Fruit fly (Drosophila melanogaster) ovary, adult (tissue): Measurements from ENCODE around the gene CG13065.

Source experiments
- CG17801 ChIP-seq: fragments of 200-800 bp; optimal IDR thresholded peaks from 2 replicates; lab custom pipeline; 2019; ENCODE audit warnings: missing biosample characterization, mild to moderate bottlenecking, missing genetic modification characterization, moderate library complexity; ENCODE audit not compliant: partially characterized antibody

CG13065 gene

dm6 chr3L:16277135-16277534, at the start of gene CG13065:
Gene CG13065 (plus strand): TSS chr3L:16277435.
- no peak for TF ChIP-seq CG17801 (GFP tag; lab: Kevin White, UChicago)

- peak; percentile 71 for TF ChIP-seq CG17801 (GFP tag; lab: Kevin White, UChicago)
Observed at dm6 chr3L:16228659-16229205, 48.5 kb upstream of the CG13065 start, which contains the start of gene Tmx3. Gene Tmx3 (plus strand): TSS chr3L:16229100.

dm6 chr3L:16231857-16232256, 45.4 kb upstream of the CG13065 start, which contains the start of the genes PDCD-5 and MED10:
Gene PDCD-5 (minus strand): TSS chr3L:16232038.
Gene MED10 (plus strand): TSS chr3L:16232084.
- TF ChIP-seq CG17801 (GFP tag; lab: Kevin White, UChicago) = peak; percentile 60

- peak; percentile 11 for TF ChIP-seq CG17801 (GFP tag; lab: Kevin White, UChicago)
Observed at dm6 chr3L:16232924-16233323, 44.3 kb upstream of the CG13065 start, which contains the start of gene Hsc20. Gene Hsc20 (plus strand): TSS chr3L:16233127.

dm6 chr3L:16233850-16234494, 43.3 kb upstream of the CG13065 start:
- TF ChIP-seq CG17801 (GFP tag; lab: Kevin White, UChicago) = no peak

dm6 chr3L:16241296-16241695, 35.9 kb upstream of the CG13065 start:
- no peak for TF ChIP-seq CG17801 (GFP tag; lab: Kevin White, UChicago)

- TF ChIP-seq CG17801 (GFP tag; lab: Kevin White, UChicago) = no peak
Observed at dm6 chr3L:16252255-16252654, 25.0 kb upstream of the CG13065 start, which contains the start of gene CG13055. Gene CG13055 (minus strand): TSS chr3L:16252355.

- TF ChIP-seq CG17801 (GFP tag; lab: Kevin White, UChicago) = no peak
Observed at dm6 chr3L:16257118-16257627, 20.1 kb upstream of the CG13065 start, which contains the start of gene CG13054. Gene CG13054 (minus strand): TSS chr3L:16257191.

dm6 chr3L:16259552-16259951, 17.7 kb upstream of the CG13065 start, which contains the start of gene CG13053:
Gene CG13053 (minus strand): TSS chr3L:16259722.
- no peak for TF ChIP-seq CG17801 (GFP tag; lab: Kevin White, UChicago)

- no peak for TF ChIP-seq CG17801 (GFP tag; lab: Kevin White, UChicago)
Observed at dm6 chr3L:16261505-16261904, 15.7 kb upstream of the CG13065 start, which contains the start of gene CG34247. Gene CG34247 (minus strand): TSS chr3L:16261605.

- no peak for TF ChIP-seq CG17801 (GFP tag; lab: Kevin White, UChicago)
Observed at dm6 chr3L:16262440-16262839, 14.8 kb upstream of the CG13065 start, which contains the start of gene CG13071. Gene CG13071 (plus strand): TSS chr3L:16262740.

- TF ChIP-seq CG17801 (GFP tag; lab: Kevin White, UChicago) = no peak
Observed at dm6 chr3L:16263043-16263442, 14.2 kb upstream of the CG13065 start, which contains the start of gene CG13070. Gene CG13070 (plus strand): TSS chr3L:16263343.

dm6 chr3L:16265000-16265399, 12.2 kb upstream of the CG13065 start, which contains the start of the genes CG13051 and CG13069:
Gene CG13051 (minus strand): TSS chr3L:16265100.
Gene CG13069 (plus strand): TSS chr3L:16265385.
- no peak for TF ChIP-seq CG17801 (GFP tag; lab: Kevin White, UChicago)

- no peak for TF ChIP-seq CG17801 (GFP tag; lab: Kevin White, UChicago)
Observed at dm6 chr3L:16268106-16268733, 9.0 kb upstream of the CG13065 start, which contains the start of gene CG4950. Gene CG4950 (minus strand): TSS chr3L:16268156.

dm6 chr3L:16269092-16269491, 8.1 kb upstream of the CG13065 start, which contains the start of gene CG13068:
Gene CG13068 (plus strand): TSS chr3L:16269392.
- no peak for TF ChIP-seq CG17801 (GFP tag; lab: Kevin White, UChicago)
